Worm (Caenorhabditis elegans): ENCODE results near the gene F44E5.5.

ce11 chrII:11802451-11802850 is 43.0 kb downstream of the F44E5.5 start, which contains the start of gene F43G6.17:
- TF ChIP-seq hmg-4 (GFP tag; optimal IDR thresholded peaks at IDR 0.05): no peak
- no peak for TF ChIP-seq tbx-11 (GFP tag; IDR thresholded peaks at IDR 0.05)
- no peak for TF ChIP-seq F13C5.2 (tag; optimal IDR thresholded peaks at IDR 0.05)
- TF ChIP-seq ama-1 (optimal IDR thresholded peaks at IDR 0.05): no peak
- TF ChIP-seq ets-7 (tag; optimal IDR thresholded peaks at IDR 0.05): no peak
- no peak for TF ChIP-seq B0310.2 (tag; optimal IDR thresholded peaks at IDR 0.05)
- TF ChIP-seq hnd-1 (tag; optimal IDR thresholded peaks at IDR 0.05): no peak
- TF ChIP-seq tbx-37 (GFP tag; conservative IDR thresholded peaks at IDR 0.05): no peak
- TF ChIP-seq ceh-13 (GFP tag; optimal IDR thresholded peaks at IDR 0.05): no peak
